Fruit fly (Drosophila melanogaster) whole organism, embryonic: ENCODE measurements around the gene Prat.

Experiments used
- CG33557 ChIP-seq: fragments of 200-800 bp; sonication (Bioruptor generic); optimal IDR thresholded peaks from 2 replicates; lab custom pipeline; 2019; ENCODE audit warnings: missing biosample characterization, mild to moderate bottlenecking, missing genetic modification characterization, moderate library complexity
- CG34224 ChIP-seq: fragments of 200-800 bp; sonication (Bioruptor generic); IDR thresholded peaks from 3 replicates; pipeline ENCODE4 v1.3.6; 2022; ENCODE audit warnings: missing biosample characterization, missing genetic modification characterization; ENCODE audit not compliant: partially characterized antibody
- abd-A ChIP-seq: fragments of 200-800 bp; sonication (Bioruptor generic); optimal IDR thresholded peaks from 3 replicates; lab custom pipeline; 2019; ENCODE audit warnings: missing biosample characterization, mild to moderate bottlenecking, missing genetic modification characterization, moderate library complexity
- fd3F ChIP-seq: fragments of 200-800 bp; sonication (Bioruptor generic); optimal IDR thresholded peaks from 2 replicates; lab custom pipeline; 2018; ENCODE audit warnings: missing biosample characterization, mild to moderate bottlenecking, missing genetic modification characterization, moderate library complexity

dm6 chr3R:7950147-7950546, 38.6 kb upstream of the Prat start:
- TF ChIP-seq CG33557 (GFP tag; lab: Kevin White, UChicago) (no peak), fd3F (GFP tag; lab: Kevin White, UChicago) (no peak), abd-A (tag; lab: Kevin White, UChicago) (no peak), CG34224 (no peak)
